Worm (Caenorhabditis elegans) whole organism, mixed stage, embryonic: ENCODE results near the gene F36H12.9.
"Not testable (repeated sequence)": the region's sequence is repeated elsewhere in the genome, so short reads cannot be mapped to it uniquely, and the experiment has no call there.

Source experiments
- M03D4.4 ChIP-seq: sonication (generic microtip); optimal IDR thresholded peaks from 2 replicates; lab custom pipeline; 2017; ENCODE audit warnings: mild to moderate bottlenecking, missing genetic modification characterization, missing compliant biosample characterization
- bed-3 ChIP-seq: fragments of 200-800 bp; sonication (Bioruptor generic); optimal IDR thresholded peaks from 3 replicates; lab custom pipeline; 2018; ENCODE audit warnings: mild to moderate bottlenecking, missing genetic modification characterization, moderate library complexity, missing compliant biosample characterization
- blmp-1 ChIP-seq: fragments of 150-350 bp; optimal IDR thresholded peaks from 2 replicates; lab custom pipeline; 2014; ENCODE audit warnings: missing biosample characterization, missing genetic modification characterization
- ceh-39 ChIP-seq: fragments of 150-350 bp; optimal IDR thresholded peaks from 2 replicates; lab custom pipeline; 2014; ENCODE audit warnings: missing biosample characterization, missing genetic modification characterization
- ces-1 ChIP-seq: fragments of 150-350 bp; optimal IDR thresholded peaks from 2 replicates; lab custom pipeline; 2014; ENCODE audit warnings: missing biosample characterization, missing genetic modification reagents, missing genetic modification characterization
- drap-1 ChIP-seq: fragments of 200-800 bp; sonication (Bioruptor generic); optimal IDR thresholded peaks from 3 replicates; lab custom pipeline; 2018; ENCODE audit warnings: mild to moderate bottlenecking, missing genetic modification characterization, missing compliant biosample characterization
- elt-1 ChIP-seq: sonication (generic microtip); optimal IDR thresholded peaks from 2 replicates; lab custom pipeline; 2017; ENCODE audit warnings: missing genetic modification characterization, mild to moderate bottlenecking, missing compliant biosample characterization, antibody characterized with exemption, moderate library complexity, borderline replicate concordance; ENCODE audit not compliant: insufficient read depth
- elt-3 ChIP-seq: fragments of 150-350 bp; optimal IDR thresholded peaks from 2 replicates; lab custom pipeline; 2014; ENCODE audit warnings: missing biosample characterization, missing genetic modification characterization
- flh-1 ChIP-seq: fragments of 200-800 bp; sonication (Bioruptor generic); optimal IDR thresholded peaks from 2 replicates; lab custom pipeline; 2018; ENCODE audit warnings: mild to moderate bottlenecking, missing genetic modification characterization, moderate library complexity, missing compliant biosample characterization
- lin-13 ChIP-seq: fragments of 150-350 bp; optimal IDR thresholded peaks from 2 replicates; lab custom pipeline; 2014; ENCODE audit warnings: missing biosample characterization, missing genetic modification characterization
- lin-32 ChIP-seq: fragments of 200-800 bp; sonication (Bioruptor generic); optimal IDR thresholded peaks from 2 replicates; lab custom pipeline; 2018; ENCODE audit warnings: mild to moderate bottlenecking, missing genetic modification characterization, missing compliant biosample characterization
- lsy-2 ChIP-seq: fragments of 150-350 bp; optimal IDR thresholded peaks from 2 replicates; lab custom pipeline; 2014; ENCODE audit warnings: missing biosample characterization, missing genetic modification characterization
- mab-5 ChIP-seq: fragments of 150-350 bp; optimal IDR thresholded peaks from 2 replicates; lab custom pipeline; 2014; ENCODE audit warnings: missing biosample characterization, missing genetic modification characterization
- mls-2 ChIP-seq: sonication (generic microtip); optimal IDR thresholded peaks from 2 replicates; lab custom pipeline; 2016; ENCODE audit warnings: mild to moderate bottlenecking, missing genetic modification characterization, moderate library complexity, missing compliant biosample characterization
- nhr-12 ChIP-seq: fragments of 150-350 bp; optimal IDR thresholded peaks from 2 replicates; lab custom pipeline; 2014; ENCODE audit warnings: missing biosample characterization, missing genetic modification characterization
- nhr-2 ChIP-seq: fragments of 150-350 bp; optimal IDR thresholded peaks from 2 replicates; lab custom pipeline; 2014; ENCODE audit warnings: missing biosample characterization, missing genetic modification characterization
- nhr-28 ChIP-seq: fragments of 150-350 bp; optimal IDR thresholded peaks from 2 replicates; lab custom pipeline; 2014; ENCODE audit warnings: missing biosample characterization, missing genetic modification characterization
- nhr-76 ChIP-seq: sonication (generic microtip); optimal IDR thresholded peaks from 2 replicates; lab custom pipeline; 2017; ENCODE audit warnings: missing biosample characterization, missing genetic modification characterization
- pha-4 ChIP-seq: fragments of 150-350 bp; optimal IDR thresholded peaks from 2 replicates; lab custom pipeline; 2018; ENCODE audit warnings: missing biosample characterization, missing genetic modification reagents, missing genetic modification characterization
- sem-2 ChIP-seq: fragments of 200-800 bp; sonication (Bioruptor generic); optimal IDR thresholded peaks from 2 replicates; lab custom pipeline; 2018; ENCODE audit warnings: mild to moderate bottlenecking, missing genetic modification characterization, missing compliant biosample characterization
- snpc-4 ChIP-seq: fragments of 150-350 bp; optimal IDR thresholded peaks from 2 replicates; lab custom pipeline; 2014; ENCODE audit warnings: missing biosample characterization, missing genetic modification characterization
- sptf-1 ChIP-seq: sonication (generic microtip); optimal IDR thresholded peaks from 2 replicates; lab custom pipeline; 2017; ENCODE audit warnings: mild to moderate bottlenecking, missing genetic modification characterization, moderate library complexity, missing compliant biosample characterization
- tbx-8 ChIP-seq: fragments of 200-800 bp; sonication (Bioruptor generic); optimal IDR thresholded peaks from 2 replicates; lab custom pipeline; 2018; ENCODE audit warnings: mild to moderate bottlenecking, missing genetic modification characterization, moderate library complexity, missing compliant biosample characterization
- unc-39 ChIP-seq: fragments of 150-350 bp; optimal IDR thresholded peaks from 2 replicates; lab custom pipeline; 2014; ENCODE audit warnings: missing biosample characterization, missing genetic modification characterization
- unc-62 ChIP-seq: fragments of 150-350 bp; optimal IDR thresholded peaks from 2 replicates; lab custom pipeline; 2014; ENCODE audit warnings: missing biosample characterization, missing genetic modification reagents, missing genetic modification characterization
- ztf-11 ChIP-seq: fragments of 150-350 bp; optimal IDR thresholded peaks from 2 replicates; lab custom pipeline; 2014; ENCODE audit warnings: missing biosample characterization, missing genetic modification characterization

F36H12.9 gene

ce11 chrIV:5230530-5230929, 26.3 kb upstream of the F36H12.9 start, which contains the start of gene thn-5:
Gene thn-5 (plus strand): TSS chrIV:5230830.
- TF ChIP-seq ztf-11 (tag; lab: Kevin White, UChicago) (no peak), ceh-39 (tag; lab: Kevin White, UChicago) (no peak), lin-13 (tag; lab: Kevin White, UChicago) (no peak), elt-1 (tag; lab: Kevin White, UChicago) (no peak), sptf-1 (tag; lab: Kevin White, UChicago) (no peak), M03D4.4 (tag; lab: Kevin White, UChicago) (no peak), mab-5 (tag; lab: Kevin White, UChicago) (no peak), nhr-76 (tag; lab: Kevin White, UChicago) (no peak), nhr-12 (tag; lab: Kevin White, UChicago) (no peak), bed-3 (no peak), mls-2 (tag; lab: Kevin White, UChicago) (no peak), blmp-1 (tag; lab: Kevin White, UChicago) (no peak), lsy-2 (no peak), lin-32 (GFP tag; lab: Kevin White, UChicago) (no peak)

ce11 chrIV:5254678-5255077, 2.2 kb upstream of the F36H12.9 start, which contains the start of gene F36H12.10:
Gene F36H12.10 (minus strand): TSS chrIV:5254778.
- TF ChIP-seq nhr-28, snpc-4, M03D4.4 (tag; lab: Kevin White, UChicago): not testable (repeated sequence)

DNA sequence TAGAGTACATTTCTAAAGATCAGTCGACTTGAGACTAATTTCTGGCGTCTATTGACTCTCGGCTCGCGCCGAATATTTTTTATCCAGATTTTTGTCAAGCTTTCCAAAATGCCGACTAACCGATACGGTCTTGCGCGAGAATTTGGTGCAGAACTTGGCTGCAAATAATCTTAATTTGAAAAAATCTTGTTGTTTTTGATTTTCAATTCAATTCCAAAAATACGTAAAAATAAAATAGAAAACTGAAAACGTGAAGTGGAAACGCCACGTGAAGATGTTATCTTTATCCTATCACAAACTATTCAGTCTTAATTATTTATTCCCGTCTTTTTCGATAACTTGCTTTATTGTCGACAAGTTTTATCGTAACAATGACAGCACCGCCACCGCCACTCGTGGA, 1.6 kb downstream of the F36H12.9 start, which contains the start of gene ttbk-2.1:
ttbk-2.1 (plus strand) TSS at position 301 of the 400 bp plus-strand sequence.
- not testable (repeated sequence) for TF ChIP-seq nhr-2, snpc-4, elt-1 (tag; lab: Kevin White, UChicago)

DNA sequence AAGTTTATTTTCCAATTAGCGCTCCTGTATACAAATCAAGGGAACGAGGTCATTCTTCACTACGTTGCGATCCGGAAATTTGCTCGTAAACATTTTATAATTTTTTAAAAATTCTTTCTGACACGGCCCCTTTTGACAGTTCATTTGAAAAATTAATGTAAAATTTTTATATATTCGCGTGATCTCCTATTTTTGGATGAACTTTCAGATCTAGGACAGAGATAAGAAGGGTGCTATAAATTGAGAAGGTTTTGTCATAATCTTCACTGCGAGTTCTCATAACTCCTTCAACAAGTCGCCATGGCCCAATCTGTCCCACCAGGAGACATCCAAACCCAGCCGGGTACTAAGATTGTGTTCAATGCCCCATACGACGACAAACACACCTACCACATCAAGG, 3.5 kb downstream of the F36H12.9 start, which contains the start of gene msp-19:
msp-19 (plus strand) TSS at position 301 of the 400 bp plus-strand sequence.
- TF ChIP-seq ces-1; sptf-1 (tag; lab: Kevin White, UChicago); sem-2 (GFP tag; lab: Kevin White, UChicago): not testable (repeated sequence)
- TF ChIP-seq, all 35 proteins: peak for 0; not testable (repeated sequence) for 35

DNA sequence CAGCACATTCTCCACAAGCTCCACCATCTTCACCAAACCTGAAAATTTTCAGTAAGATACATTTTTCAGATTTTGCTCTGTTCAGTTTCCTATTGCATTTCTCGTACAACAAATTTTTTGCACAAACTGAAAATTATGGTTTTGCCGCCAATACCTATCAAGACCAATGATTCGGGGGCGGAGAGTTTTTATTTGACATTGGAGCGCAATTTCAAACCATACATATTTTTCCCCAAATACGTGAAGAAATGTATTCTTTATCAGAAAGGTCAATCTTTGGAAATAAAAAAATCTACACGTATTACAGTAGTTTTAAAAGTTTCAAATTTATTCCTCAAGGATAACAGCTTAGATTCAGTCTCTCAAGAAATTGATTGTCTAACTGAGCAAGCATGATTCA, 9.6 kb downstream of the F36H12.9 start, which contains the start of gene F36H12.5:
F36H12.5 (plus strand) TSS at position 301 of the 400 bp plus-strand sequence.
- TF ChIP-seq unc-39 (tag; lab: Kevin White, UChicago) (no peak), elt-3 (tag; lab: Kevin White, UChicago) (no peak), nhr-2 (tag; lab: Kevin White, UChicago) (no peak), unc-62 (GFP tag; lab: Kevin White, UChicago) (no peak), snpc-4 (tag; lab: Kevin White, UChicago) (no peak), lin-13 (tag; lab: Kevin White, UChicago) (no peak), tbx-8 (no peak)

DNA sequence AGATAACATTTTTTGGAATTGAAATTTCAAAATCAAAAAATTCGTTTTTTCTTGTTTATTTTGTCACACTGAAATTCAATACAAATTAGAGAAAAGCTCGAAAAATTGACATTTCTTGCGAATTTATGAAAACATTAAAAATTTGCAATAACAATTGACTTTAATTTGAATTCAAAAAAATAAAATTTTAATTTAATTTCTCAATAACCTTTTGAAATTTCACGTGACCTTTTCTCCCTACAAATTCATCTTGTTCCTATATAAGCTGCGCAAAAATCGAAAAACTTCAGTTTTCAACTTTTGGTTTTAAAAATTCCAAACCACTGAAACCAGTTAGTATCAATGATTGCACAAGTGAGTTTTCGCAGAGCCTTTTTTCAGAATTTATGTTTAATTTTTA, 12.0 kb downstream of the F36H12.9 start, which contains the start of gene F36H12.4:
F36H12.4 (plus strand) TSS at position 301 of the 400 bp plus-strand sequence.
- TF ChIP-seq flh-1 (GFP tag; lab: Kevin White, UChicago): no peak
- no peak for TF ChIP-seq elt-1 (tag; lab: Kevin White, UChicago)
- no peak for TF ChIP-seq sptf-1 (tag; lab: Kevin White, UChicago)
- no peak for TF ChIP-seq mls-2 (tag; lab: Kevin White, UChicago)
- no peak for TF ChIP-seq tbx-8
- TF ChIP-seq bed-3: no peak
- TF ChIP-seq drap-1: no peak
- TF ChIP-seq nhr-2 (tag; lab: Kevin White, UChicago): no peak
- TF ChIP-seq blmp-1 (tag; lab: Kevin White, UChicago): no peak
- no peak for TF ChIP-seq M03D4.4 (tag; lab: Kevin White, UChicago)
- no peak for TF ChIP-seq ceh-39 (tag; lab: Kevin White, UChicago)
- no peak for TF ChIP-seq nhr-12 (tag; lab: Kevin White, UChicago)
- no peak for TF ChIP-seq lin-13 (tag; lab: Kevin White, UChicago)
- TF ChIP-seq nhr-28 (tag; lab: Kevin White, UChicago): no peak
- TF ChIP-seq pha-4 (tag; lab: Kevin White, UChicago): no peak
- TF ChIP-seq elt-3 (tag; lab: Kevin White, UChicago): no peak
